Fruit fly (Drosophila melanogaster) whole organism, embryonic: ENCODE data around the gene CG9389.

ENCODE experiments used
- YL-1 ChIP-seq: fragments of 200-800 bp; sonication (Bioruptor generic); optimal IDR thresholded peaks from 3 replicates; lab custom pipeline; 2017; ENCODE audit warnings: missing biosample characterization, mild to moderate bottlenecking, missing genetic modification characterization
- knrl ChIP-seq: fragments of 200-800 bp; sonication (Bioruptor generic); IDR thresholded peaks from 3 replicates; pipeline ENCODE4 v1.3.6; 2022; ENCODE audit warnings: missing biosample characterization, missing genetic modification characterization; ENCODE audit not compliant: partially characterized antibody
- org-1 ChIP-seq: fragments of 200-800 bp; sonication (Bioruptor generic); optimal IDR thresholded peaks from 2 replicates; lab custom pipeline; 2017; ENCODE audit warnings: missing biosample characterization, missing genetic modification characterization

dm6 chr3L:21290336-21290735 lies 20.0 kb upstream of the CG9389 start:
- no peak for TF ChIP-seq knrl (GFP tag; lab: Robert Waterston, UW)
- TF ChIP-seq org-1 (GFP tag; lab: Kevin White, UChicago) = no peak
- no peak for TF ChIP-seq YL-1 (GFP tag; lab: Kevin White, UChicago)
